Worm (Caenorhabditis elegans) whole organism, late embryonic: Measurements from ENCODE around the gene gex-2.

Experiments
- C38D4.7 ChIP-seq: fragments of 200-800 bp; sonication (Bioruptor generic); optimal IDR thresholded peaks from 2 replicates; lab custom pipeline; 2018; ENCODE audit warnings: mild to moderate bottlenecking, missing genetic modification characterization, moderate library complexity, missing compliant biosample characterization
- F13H6.1 ChIP-seq: sonication (generic microtip); optimal IDR thresholded peaks from 2 replicates; lab custom pipeline; 2016; ENCODE audit warnings: missing genetic modification characterization, missing compliant biosample characterization
- Y22D7AL.16 ChIP-seq: sonication (generic microtip); optimal IDR thresholded peaks from 2 replicates; lab custom pipeline; 2016; ENCODE audit warnings: missing genetic modification characterization, missing compliant biosample characterization
- ama-1 ChIP-seq: fragments of 150-350 bp; optimal IDR thresholded peaks from 2 replicates; lab custom pipeline; 2014
- ceh-14 ChIP-seq: sonication (generic microtip); optimal IDR thresholded peaks from 2 replicates; lab custom pipeline; 2016; ENCODE audit warnings: missing genotype, missing genetic modification characterization, missing compliant biosample characterization
- ceh-31 ChIP-seq: sonication (generic microtip); optimal IDR thresholded peaks from 2 replicates; lab custom pipeline; 2016; ENCODE audit warnings: missing genetic modification characterization, missing compliant biosample characterization
- ceh-34 ChIP-seq: sonication (generic microtip); optimal IDR thresholded peaks from 2 replicates; lab custom pipeline; 2016; ENCODE audit warnings: mild to moderate bottlenecking, missing genetic modification characterization, missing compliant biosample characterization
- ceh-9 ChIP-seq: sonication (generic microtip); optimal IDR thresholded peaks from 2 replicates; lab custom pipeline; 2016; ENCODE audit warnings: mild to moderate bottlenecking, missing genetic modification characterization, inconsistent platforms, missing compliant biosample characterization
- dmd-4 ChIP-seq: sonication (generic microtip); optimal IDR thresholded peaks from 2 replicates; lab custom pipeline; 2016; ENCODE audit warnings: borderline replicate concordance, missing genetic modification characterization, missing compliant biosample characterization
- elt-2 ChIP-seq: sonication (generic microtip); optimal IDR thresholded peaks from 2 replicates; lab custom pipeline; 2016; ENCODE audit warnings: missing genetic modification reagents, missing genetic modification characterization, missing compliant biosample characterization
- elt-4 ChIP-seq: sonication (generic microtip); optimal IDR thresholded peaks from 2 replicates; lab custom pipeline; 2016; ENCODE audit warnings: missing genetic modification characterization, missing compliant biosample characterization
- ets-4 ChIP-seq: sonication (generic microtip); optimal IDR thresholded peaks from 2 replicates; lab custom pipeline; 2016; ENCODE audit warnings: missing genetic modification characterization, missing compliant biosample characterization
- eyg-1 ChIP-seq: sonication (generic microtip); optimal IDR thresholded peaks from 2 replicates; lab custom pipeline; 2016; ENCODE audit warnings: missing genotype, missing genetic modification characterization, missing compliant biosample characterization
- hlh-6 ChIP-seq: sonication (generic microtip); optimal IDR thresholded peaks from 2 replicates; lab custom pipeline; 2016; ENCODE audit warnings: missing genotype, missing genetic modification characterization, missing compliant biosample characterization
- hlh-8 ChIP-seq: sonication (generic microtip); optimal IDR thresholded peaks from 2 replicates; lab custom pipeline; 2016; ENCODE audit warnings: missing genotype, missing genetic modification characterization, missing compliant biosample characterization
- lim-6 ChIP-seq: sonication (generic microtip); optimal IDR thresholded peaks from 2 replicates; lab custom pipeline; 2016; ENCODE audit warnings: missing genetic modification characterization, missing compliant biosample characterization
- lin-11 ChIP-seq: fragments of 200-800 bp; sonication (Bioruptor generic); optimal IDR thresholded peaks from 2 replicates; lab custom pipeline; 2018; ENCODE audit warnings: mild to moderate bottlenecking, missing genetic modification characterization, missing compliant biosample characterization
- madf-2 ChIP-seq: sonication (generic microtip); optimal IDR thresholded peaks from 2 replicates; lab custom pipeline; 2017; ENCODE audit warnings: missing genetic modification characterization, missing compliant biosample characterization
- nfya-1 ChIP-seq: sonication (generic microtip); optimal IDR thresholded peaks from 2 replicates; lab custom pipeline; 2017; ENCODE audit warnings: missing genetic modification characterization, mild to moderate bottlenecking, missing compliant biosample characterization, antibody characterized with exemption, moderate library complexity
- nhr-232 ChIP-seq: sonication (generic microtip); optimal IDR thresholded peaks from 2 replicates; lab custom pipeline; 2016; ENCODE audit warnings: missing genetic modification characterization, missing compliant biosample characterization
- npax-4 ChIP-seq: sonication (generic microtip); optimal IDR thresholded peaks from 2 replicates; lab custom pipeline; 2016; ENCODE audit warnings: missing genetic modification characterization, missing compliant biosample characterization
- odd-2 ChIP-seq: sonication (generic microtip); optimal IDR thresholded peaks from 2 replicates; lab custom pipeline; 2017; ENCODE audit warnings: antibody characterized with exemption, mild to moderate bottlenecking, missing genetic modification characterization, missing compliant biosample characterization
- pax-1 ChIP-seq: fragments of 150-350 bp; optimal IDR thresholded peaks from 2 replicates; lab custom pipeline; 2014; ENCODE audit warnings: missing biosample characterization, missing genetic modification characterization
- pha-2 ChIP-seq: sonication (generic microtip); optimal IDR thresholded peaks from 2 replicates; lab custom pipeline; 2017; ENCODE audit warnings: mild to moderate bottlenecking, missing genetic modification characterization, missing compliant biosample characterization
- pha-4 ChIP-seq: fragments of 150-350 bp; optimal IDR thresholded peaks from 2 replicates; lab custom pipeline; 2018; ENCODE audit warnings: missing biosample characterization, missing genetic modification reagents, missing genetic modification characterization
- pqm-1 ChIP-seq: sonication (generic microtip); optimal IDR thresholded peaks from 2 replicates; lab custom pipeline; 2016; ENCODE audit warnings: missing genetic modification characterization, missing compliant biosample characterization
- rnt-1 ChIP-seq: sonication (generic microtip); optimal IDR thresholded peaks from 2 replicates; lab custom pipeline; 2016; ENCODE audit warnings: missing genetic modification characterization, missing compliant biosample characterization
- sox-4 ChIP-seq: sonication (generic microtip); optimal IDR thresholded peaks from 2 replicates; lab custom pipeline; 2017; ENCODE audit warnings: mild to moderate bottlenecking, missing genetic modification characterization, inconsistent platforms, missing compliant biosample characterization
- ttx-3 ChIP-seq: sonication (generic microtip); optimal IDR thresholded peaks from 2 replicates; lab custom pipeline; 2016; ENCODE audit warnings: missing genetic modification reagents, missing genetic modification characterization, missing compliant biosample characterization
- unc-3 ChIP-seq, 2 experiments: fragments of 200-800 bp in 1 of 2; sonication (Bioruptor generic) in 1 of 2; sonication (generic microtip) in 1 of 2; conservative IDR thresholded peaks in 1 of 2; optimal IDR thresholded peaks in 1 of 2; 2 replicates each; pipeline versions ENCODE4 v1.3.6 to Lab custom; 2016 to 2022; ENCODE audit warnings: missing compliant biosample characterization in 2 of 2, missing genetic modification characterization in 2 of 2, missing genetic modification reagents in 1 of 2
- unc-86 ChIP-seq: sonication (generic microtip); optimal IDR thresholded peaks from 2 replicates; lab custom pipeline; 2016; ENCODE audit warnings: missing genetic modification characterization, missing compliant biosample characterization
- zip-5 ChIP-seq: sonication (generic microtip); optimal IDR thresholded peaks from 2 replicates; lab custom pipeline; 2016; ENCODE audit warnings: missing genetic modification characterization, missing compliant biosample characterization

The gex-2 gene

DNA sequence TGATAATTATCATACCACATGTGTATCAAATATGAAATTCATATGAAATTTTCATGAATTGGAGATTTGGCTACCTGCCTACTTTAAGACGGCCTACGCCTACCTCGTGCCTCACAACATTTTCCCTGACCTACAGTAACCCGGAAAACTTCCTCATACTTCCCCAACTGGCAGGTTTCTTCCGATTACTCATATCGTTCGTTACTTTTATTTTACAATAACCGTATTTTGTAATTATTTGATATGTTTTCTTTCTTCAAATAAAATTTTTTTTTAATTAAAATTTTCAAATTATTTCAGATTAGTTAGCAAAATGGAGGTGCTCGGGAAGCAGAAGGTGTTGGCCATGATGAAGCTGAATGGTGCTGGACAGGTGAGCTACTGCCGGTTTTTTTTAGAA lies 54.7 kb downstream of the gex-2 start, which contains the start of gene nhr-76:
nhr-76 (plus strand) TSS at position 301 of the 400 bp plus-strand sequence.
- TF ChIP-seq elt-4 (tag; lab: Kevin White, UChicago) (no peak), ceh-9 (tag; lab: Kevin White, UChicago) (no peak), F13H6.1 (tag; lab: Kevin White, UChicago) (no peak), C38D4.7 (no peak), sox-4 (tag; lab: Kevin White, UChicago) (no peak), hlh-8 (no peak), nfya-1 (tag; lab: Kevin White, UChicago) (no peak), ttx-3 (tag; lab: Kevin White, UChicago) (no peak), unc-86 (tag; lab: Kevin White, UChicago) (no peak), eyg-1 (tag; lab: Kevin White, UChicago) (no peak), ceh-14 (tag; lab: Kevin White, UChicago) (no peak), unc-3 (GFP tag; conservative IDR thresholded peaks at IDR 0.05; lab: Robert Waterston, UW) (no peak), unc-3 (tag; optimal IDR thresholded peaks at IDR 0.05; lab: Kevin White, UChicago) (no peak), elt-2 (tag; lab: Kevin White, UChicago) (no peak), hlh-6 (tag; lab: Kevin White, UChicago) (no peak), Y22D7AL.16 (tag; lab: Kevin White, UChicago) (no peak)

DNA sequence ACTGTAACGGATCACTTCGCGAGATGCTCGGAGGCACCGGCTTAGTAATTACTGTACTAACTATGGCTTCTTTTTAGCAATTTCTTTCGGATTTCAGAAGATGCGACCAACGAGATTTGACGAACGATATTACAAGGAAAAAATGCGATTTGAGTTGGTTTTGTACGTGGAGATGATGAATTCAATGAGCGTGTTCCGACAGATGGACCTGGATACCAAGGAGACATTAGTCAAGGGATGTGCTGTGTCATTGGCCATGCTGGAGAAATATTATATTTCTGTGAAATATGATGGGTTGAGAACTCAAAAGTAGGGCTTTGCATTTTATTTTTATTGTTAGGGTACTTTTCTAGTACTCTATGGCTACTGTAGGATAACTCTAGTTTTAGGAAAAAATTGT lies 58.0 kb downstream of the gex-2 start:
- no peak for TF ChIP-seq ama-1 (lab: Kevin White, UChicago)
- TF ChIP-seq odd-2 = no peak
- TF ChIP-seq eyg-1 (tag; lab: Kevin White, UChicago) = no peak
- TF ChIP-seq zip-5 (tag; lab: Kevin White, UChicago) = no peak
- TF ChIP-seq pqm-1 (tag; lab: Kevin White, UChicago) = no peak
- no peak for TF ChIP-seq pha-4 (tag; lab: Kevin White, UChicago)
- TF ChIP-seq rnt-1 (tag; lab: Kevin White, UChicago) = no peak
- no peak for TF ChIP-seq pax-1 (tag; lab: Kevin White, UChicago)
- no peak for TF ChIP-seq ceh-34 (tag; lab: Kevin White, UChicago)
- no peak for TF ChIP-seq ets-4 (tag; lab: Kevin White, UChicago)
- no peak for TF ChIP-seq nfya-1 (tag; lab: Kevin White, UChicago)
- no peak for TF ChIP-seq pha-2 (tag; lab: Kevin White, UChicago)
- no peak for TF ChIP-seq unc-86 (tag; lab: Kevin White, UChicago)
- TF ChIP-seq madf-2 = no peak
- no peak for TF ChIP-seq lin-11 (tag; lab: Kevin White, UChicago)

DNA sequence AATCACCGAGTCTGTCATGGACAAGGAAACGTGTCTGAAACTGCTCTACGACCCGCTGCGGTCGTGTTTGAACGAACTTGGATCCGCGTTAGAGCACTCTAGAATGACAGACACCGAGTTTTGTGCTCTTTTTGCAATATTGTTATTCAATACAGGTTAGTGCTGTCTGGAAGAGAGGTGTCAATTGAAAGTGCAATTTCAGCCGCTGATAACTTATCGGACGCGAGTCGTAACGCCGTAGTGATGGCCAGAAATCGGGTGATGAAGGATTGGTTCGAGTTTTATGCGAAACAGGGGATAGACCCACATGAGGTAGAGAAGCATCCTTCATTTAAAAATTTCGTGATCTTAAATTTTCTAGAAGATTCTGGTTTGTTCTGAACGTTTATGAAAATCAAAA lies 59.3 kb downstream of the gex-2 start:
- TF ChIP-seq ceh-31 (no peak), elt-4 (tag; lab: Kevin White, UChicago) (no peak), pax-1 (tag; lab: Kevin White, UChicago) (no peak), pha-4 (tag; lab: Kevin White, UChicago) (no peak), lin-11 (tag; lab: Kevin White, UChicago) (no peak), sox-4 (tag; lab: Kevin White, UChicago) (no peak), elt-2 (tag; lab: Kevin White, UChicago) (no peak), C38D4.7 (no peak), lim-6 (no peak), pqm-1 (tag; lab: Kevin White, UChicago) (no peak), pha-2 (tag; lab: Kevin White, UChicago) (no peak), ttx-3 (tag; lab: Kevin White, UChicago) (no peak), Y22D7AL.16 (tag; lab: Kevin White, UChicago) (no peak), unc-3 (GFP tag; conservative IDR thresholded peaks at IDR 0.05; lab: Robert Waterston, UW) (no peak), unc-3 (tag; optimal IDR thresholded peaks at IDR 0.05; lab: Kevin White, UChicago) (no peak), npax-4 (tag; lab: Kevin White, UChicago) (no peak), nhr-232 (tag; lab: Kevin White, UChicago) (no peak), dmd-4 (tag; lab: Kevin White, UChicago) (no peak)
